Worm (Caenorhabditis elegans): Measurements from ENCODE around the gene ser-1.

The ser-1 gene

DNA sequence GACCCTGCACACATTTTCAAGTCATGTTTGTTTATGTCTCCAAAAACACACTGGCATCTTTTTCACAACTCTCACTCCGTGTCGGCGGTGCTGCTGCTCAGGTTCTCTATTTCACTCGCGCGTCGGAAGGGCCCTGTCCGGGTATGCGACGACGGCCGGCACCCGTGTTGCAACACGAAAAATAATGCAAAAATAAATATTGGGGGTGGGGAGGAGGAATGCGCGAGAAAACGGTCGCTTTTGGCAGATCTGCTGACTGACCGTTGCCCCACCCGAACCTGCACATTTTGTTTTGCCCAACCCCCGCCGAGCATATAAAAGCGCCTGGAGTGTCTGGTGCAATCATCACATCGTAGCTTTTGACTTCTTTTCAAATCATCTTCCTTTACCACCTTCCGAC, 41.9 kb downstream of the ser-1 start, which contains the start of gene cpg-19:
cpg-19 (plus strand) TSS at position 341 of the 400 bp plus-strand sequence.
- TF ChIP-seq die-1 (tag; optimal IDR thresholded peaks at IDR 0.05) = no peak
- peak; percentile 78 for TF ChIP-seq zfh-2 (GFP tag; conservative IDR thresholded peaks at IDR 0.05)

DNA sequence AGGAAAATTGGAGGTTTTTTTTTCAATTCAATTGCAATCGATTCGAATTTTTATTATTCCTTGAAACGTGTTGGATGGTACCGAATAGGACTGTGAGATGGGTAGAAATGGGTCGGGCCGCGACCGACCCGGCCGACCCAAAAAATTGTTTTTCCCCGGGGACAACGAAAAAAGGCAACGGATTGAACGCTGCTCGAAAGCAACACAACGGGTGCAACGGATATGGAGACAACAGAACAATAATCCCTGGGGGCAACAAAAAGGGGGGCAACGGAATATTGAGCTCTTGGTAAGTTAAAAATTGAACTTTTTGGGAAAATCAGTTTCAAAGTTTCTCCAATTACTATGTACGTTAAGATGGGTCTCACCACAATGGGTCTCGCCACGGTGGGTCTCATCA, 43.7 kb downstream of the ser-1 start:
- TF ChIP-seq ceh-58 (GFP tag; IDR thresholded peaks at IDR 0.05) = no peak
- TF ChIP-seq sea-2 (GFP tag; IDR thresholded peaks at IDR 0.05) = no peak
- no peak for TF ChIP-seq F39B2.1 (GFP tag; IDR thresholded peaks at IDR 0.05)
- TF ChIP-seq F57A8.1 (GFP tag; optimal IDR thresholded peaks at IDR 0.05) = no peak
- TF ChIP-seq hsf-1 (GFP tag; IDR thresholded peaks at IDR 0.05) = no peak
- no peak for TF ChIP-seq tbp1 (GFP tag; optimal IDR thresholded peaks at IDR 0.05)
- TF ChIP-seq madf-3 (GFP tag; IDR thresholded peaks at IDR 0.05) = no peak
- TF ChIP-seq madf-6 (GFP tag; IDR thresholded peaks at IDR 0.05) = no peak
- TF ChIP-seq cebp-1 (GFP tag; IDR thresholded peaks at IDR 0.05) = no peak
- no peak for TF ChIP-seq cebp-1 (tag; optimal IDR thresholded peaks at IDR 0.05)
- no peak for TF ChIP-seq F49E8.2 (tag; optimal IDR thresholded peaks at IDR 0.05; ENCODE audit: insufficient read depth)
- TF ChIP-seq somi-1 (GFP tag; optimal IDR thresholded peaks at IDR 0.05) = no peak
- TF ChIP-seq die-1 (tag; optimal IDR thresholded peaks at IDR 0.05) = no peak
- no peak for TF ChIP-seq ztf-25 (GFP tag; IDR thresholded peaks at IDR 0.05)
- no peak for TF ChIP-seq lin-40 (tag; optimal IDR thresholded peaks at IDR 0.05)
- no peak for TF ChIP-seq lir-1 (GFP tag; conservative IDR thresholded peaks at IDR 0.05)
- no peak for TF ChIP-seq nhr-179 (tag; optimal IDR thresholded peaks at IDR 0.05)

DNA sequence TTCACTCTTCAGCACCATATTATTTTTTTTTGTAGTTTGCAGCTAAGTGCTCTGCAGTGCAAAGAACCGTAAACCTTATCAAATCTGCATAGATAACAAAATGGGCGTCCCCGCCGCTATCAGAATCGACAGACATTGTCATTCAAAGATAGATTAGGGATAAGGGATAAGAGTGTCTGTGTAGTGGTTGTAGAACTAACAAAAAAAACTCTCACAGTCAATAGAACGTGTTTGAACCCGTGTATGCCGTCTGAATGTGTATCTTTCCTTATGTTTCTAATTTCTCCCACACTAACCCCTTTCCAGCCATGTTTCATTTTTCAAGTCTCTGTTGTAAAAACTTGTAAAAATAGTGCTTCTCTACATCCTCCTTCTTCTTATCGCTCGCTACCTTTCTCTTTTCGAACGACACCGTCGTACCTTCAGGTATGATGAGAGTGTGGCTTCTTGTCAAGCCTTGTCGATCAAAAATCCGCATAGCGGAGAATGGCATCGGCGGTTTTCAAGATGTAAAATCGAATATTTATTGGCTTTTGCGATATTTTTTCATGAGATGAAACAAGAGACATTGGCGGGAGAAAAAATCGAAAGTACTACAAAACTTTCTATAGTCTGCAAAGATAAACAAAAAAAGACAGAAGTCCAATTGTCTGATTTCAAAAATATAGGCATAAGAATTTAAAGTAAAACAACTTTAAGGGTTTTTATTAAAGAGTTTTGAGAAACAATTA, 45.7 kb downstream of the ser-1 start:
- TF ChIP-seq egrh-3 (GFP tag; IDR thresholded peaks at IDR 0.05) = no peak
- TF ChIP-seq atf-7 (tag; optimal IDR thresholded peaks at IDR 0.05) = no peak
- TF ChIP-seq rpc-1 (optimal IDR thresholded peaks at IDR 0.05) = no peak
- TF ChIP-seq rpc-1 (tag; optimal IDR thresholded peaks at IDR 0.05) = no peak
- no peak for TF ChIP-seq ets-4 (GFP tag; optimal IDR thresholded peaks at IDR 0.05)
- TF ChIP-seq chd-7 (tag; optimal IDR thresholded peaks at IDR 0.05) = no peak

DNA sequence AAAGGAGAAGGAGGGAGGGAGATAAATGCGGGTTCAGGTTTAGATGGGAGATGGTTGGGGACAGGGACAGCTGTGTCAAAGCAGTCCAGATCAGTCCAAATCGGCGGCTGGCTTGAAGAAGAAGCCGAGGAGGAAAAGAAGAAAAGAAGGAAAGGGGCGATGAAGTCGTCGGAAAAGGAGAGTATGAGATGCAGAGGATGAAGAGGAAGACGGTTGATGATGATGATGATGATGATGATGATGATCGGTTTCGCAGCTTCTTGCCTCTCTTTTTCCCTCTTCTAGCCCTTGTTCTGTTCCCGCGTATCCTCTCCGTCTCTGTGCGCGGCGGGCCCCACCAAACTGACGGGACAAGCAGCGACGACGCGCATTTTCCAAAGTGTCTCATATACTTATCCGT, 47.3 kb downstream of the ser-1 start:
- TF ChIP-seq ets-4 (GFP tag; optimal IDR thresholded peaks at IDR 0.05) (no peak), zfh-2 (GFP tag; conservative IDR thresholded peaks at IDR 0.05) (peak; percentile 58)

DNA sequence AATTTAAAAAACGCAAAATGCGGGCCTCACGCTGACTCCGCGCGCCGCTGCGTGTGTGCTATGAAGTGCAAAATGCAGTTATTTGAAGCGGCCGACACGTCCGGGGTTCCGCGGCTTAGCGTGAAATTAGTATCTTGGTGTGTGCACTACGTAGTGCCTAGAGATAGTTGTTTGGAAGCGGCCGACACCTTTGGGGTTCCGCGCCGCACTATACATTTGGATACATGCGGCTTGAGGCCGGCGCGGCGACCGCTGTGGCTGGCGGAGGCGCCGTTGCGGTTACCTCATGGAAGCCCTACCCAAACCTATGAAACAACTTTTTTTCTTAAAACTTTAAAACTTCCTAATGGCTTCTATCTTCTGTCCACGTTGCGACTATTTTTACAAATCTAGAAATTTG, 49.6 kb downstream of the ser-1 start:
- TF ChIP-seq mes-4 (tag; optimal IDR thresholded peaks at IDR 0.05) = no peak
- peak; percentile 28 for TF ChIP-seq snpc-4 (GFP tag; optimal IDR thresholded peaks at IDR 0.05)
- TF ChIP-seq snpc-4 (tag; optimal IDR thresholded peaks at IDR 0.05) = peak in 2 of 4 experiments; percentile 84 to 86
- no peak for TF ChIP-seq sea-2 (GFP tag; IDR thresholded peaks at IDR 0.05)
- TF ChIP-seq zfh-2 (GFP tag; conservative IDR thresholded peaks at IDR 0.05) = peak; percentile 58
- no peak for TF ChIP-seq pbrm-1 (GFP tag; IDR thresholded peaks at IDR 0.05)
- TF ChIP-seq lir-1 (GFP tag; conservative IDR thresholded peaks at IDR 0.05) = no peak
- no peak for TF ChIP-seq hmg-1.2 (GFP tag; IDR thresholded peaks at IDR 0.05)
- no peak for TF ChIP-seq let-607 (tag; optimal IDR thresholded peaks at IDR 0.05)

DNA sequence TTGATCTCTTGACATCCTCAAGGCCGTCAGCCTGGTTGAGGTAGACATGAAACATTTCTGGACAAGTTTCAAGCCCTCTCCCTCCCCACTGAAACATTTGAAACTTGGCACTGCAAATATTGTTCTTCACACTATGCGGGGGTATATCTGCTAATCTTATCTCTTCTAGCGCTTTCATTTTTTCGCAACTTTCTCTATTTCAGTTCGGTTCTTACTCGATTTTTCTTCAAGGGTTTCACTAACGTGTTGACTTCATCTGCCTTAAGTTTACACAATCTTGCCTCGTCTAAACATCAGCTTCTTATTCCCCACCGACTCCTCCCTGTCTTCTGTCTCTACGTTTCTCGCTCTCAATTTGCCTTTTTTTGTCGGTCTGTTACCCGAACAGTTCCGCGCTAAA, 50.2 kb downstream of the ser-1 start:
- TF ChIP-seq egl-18 (GFP tag; IDR thresholded peaks at IDR 0.05) (no peak), sdz-38 (tag; optimal IDR thresholded peaks at IDR 0.05) (no peak), dox-1 (GFP tag; IDR thresholded peaks at IDR 0.05) (no peak), C17E4.6 (GFP tag; IDR thresholded peaks at IDR 0.05) (no peak), Y79H2A.3 (GFP tag; conservative IDR thresholded peaks at IDR 0.05) (no peak), lsy-27 (tag; optimal IDR thresholded peaks at IDR 0.05; ENCODE audit: borderline replicate concordance, insufficient read depth) (no peak), efl-1 (GFP tag; optimal IDR thresholded peaks at IDR 0.05) (no peak), ama-1 (optimal IDR thresholded peaks at IDR 0.05) (no peak), ama-1 (GFP tag; optimal IDR thresholded peaks at IDR 0.05) (no peak), ceh-27 (GFP tag; optimal IDR thresholded peaks at IDR 0.05) (no peak), him-1 (tag; optimal IDR thresholded peaks at IDR 0.05) (no peak), Y56A3A.18 (GFP tag; IDR thresholded peaks at IDR 0.05) (no peak), nhr-179 (tag; optimal IDR thresholded peaks at IDR 0.05) (no peak)

All from whole organism, young adult.